Fruit fly (Drosophila melanogaster): ENCODE results near the gene CG3631.

The CG3631 gene

DNA sequence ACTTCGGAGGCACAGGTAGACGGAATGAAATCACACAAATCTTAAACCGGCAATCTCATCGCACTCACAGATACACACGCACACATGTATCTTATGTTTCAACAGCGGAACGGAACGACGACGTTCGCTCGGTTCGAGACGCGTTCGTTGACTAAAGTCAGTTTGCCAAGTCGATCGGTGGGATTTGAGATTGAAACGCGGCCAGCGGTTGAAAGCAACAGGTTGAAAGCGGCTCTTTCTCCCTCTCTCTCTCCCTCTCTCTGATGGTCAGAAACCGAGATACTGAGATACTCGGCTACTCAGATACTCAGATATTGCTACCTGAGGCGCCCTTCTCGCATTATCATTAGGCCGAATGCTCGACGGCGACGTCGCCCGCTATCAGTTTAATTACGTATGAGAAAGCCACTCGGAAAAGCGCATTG, 25.5 kb upstream of the CG3631 start (continued):
- TF ChIP-seq Opbp (GFP tag; IDR thresholded peaks at IDR 0.05; ENCODE audit: partially characterized antibody) (peak; percentile 41; the same call in 2 of the 3 replicates), H15 (GFP tag; IDR thresholded peaks at IDR 0.05) (no peak), onecut (GFP tag; IDR thresholded peaks at IDR 0.05) (peak; percentile 35), CG11723 (GFP tag; optimal IDR thresholded peaks at IDR 0.05) (peak; percentile 53), CG15269 (tag; optimal IDR thresholded peaks at IDR 0.05) (peak; percentile 3), CG1024 (GFP tag; IDR thresholded peaks at IDR 0.05) (no peak), fu2 (GFP tag; optimal IDR thresholded peaks at IDR 0.05) (no peak), zfh1 (GFP tag; IDR thresholded peaks at IDR 0.05) (no peak), BtbVII (GFP tag; optimal IDR thresholded peaks at IDR 0.05) (peak; percentile 84), CG17912 (GFP tag; optimal IDR thresholded peaks at IDR 0.05) (no peak), Mes4 (GFP tag; optimal IDR thresholded peaks at IDR 0.05) (no peak), pho (GFP tag; optimal IDR thresholded peaks at IDR 0.05) (peak; percentile 24), CG13424 (tag; optimal IDR thresholded peaks at IDR 0.05) (no peak), CG6654 (GFP tag; optimal IDR thresholded peaks at IDR 0.05) (no peak), Dll (GFP tag; IDR thresholded peaks at IDR 0.05; ENCODE audit: partially characterized antibody) (no peak; the same call in 3 of the 4 replicates), CG12659 (GFP tag; optimal IDR thresholded peaks at IDR 0.05) (peak; percentile 44), mld (GFP tag; IDR thresholded peaks at IDR 0.05; ENCODE audit: partially characterized antibody) (no peak), HLH4C (GFP tag; IDR thresholded peaks at IDR 0.05; ENCODE audit: partially characterized antibody) (0 out of 3 replicates have a peak, but pooled peaks have one; percentile 10), CG14014 (GFP tag; IDR thresholded peaks at IDR 0.05) (peak; percentile 33; the same call in 1 of the 2 replicates), CG1529 (GFP tag; optimal IDR thresholded peaks at IDR 0.05) (peak; percentile 10), Atf6 (GFP tag; IDR thresholded peaks at IDR 0.05) (peak; percentile 50; the same call in 1 of the 2 replicates), Scr (GFP tag; IDR thresholded peaks at IDR 0.05; ENCODE audit: partially characterized antibody) (no peak), Rfx (GFP tag; IDR thresholded peaks at IDR 0.05) (peak; percentile 70), zen (tag; optimal IDR thresholded peaks at IDR 0.05) (peak; percentile 94), CG8478 (optimal IDR thresholded peaks at IDR 0.05) (no peak), vfl (GFP tag; optimal IDR thresholded peaks at IDR 0.05) (peak; percentile 66), Aef1 (GFP tag; IDR thresholded peaks at IDR 0.05) (no peak), CG2712 (tag; optimal IDR thresholded peaks at IDR 0.05) (no peak), cwo (GFP tag; optimal IDR thresholded peaks at IDR 0.05) (peak; percentile 36), CG11456 (GFP tag; IDR thresholded peaks at IDR 0.05) (0 out of 3 replicates have a peak, but pooled peaks have one; percentile 41), gfzf (GFP tag; optimal IDR thresholded peaks at IDR 0.05) (no peak), CG10462 (GFP tag; optimal IDR thresholded peaks at IDR 0.05) (no peak), Deaf1 (tag; optimal IDR thresholded peaks at IDR 0.05) (peak; percentile 87), Dp (GFP tag; optimal IDR thresholded peaks at IDR 0.05) (no peak), CG2120 (GFP tag; optimal IDR thresholded peaks at IDR 0.05) (peak; percentile 49), CG7357 (GFP tag; IDR thresholded peaks at IDR 0.05) (no peak), otp (GFP tag; IDR thresholded peaks at IDR 0.05) (peak; percentile 20; the same call in 1 of the 3 replicates), CG12236 (GFP tag; optimal IDR thresholded peaks at IDR 0.05) (no peak), CG3995 (GFP tag; optimal IDR thresholded peaks at IDR 0.05) (peak; percentile 31), CG4360 (GFP tag; IDR thresholded peaks at IDR 0.05) (no peak; the same call in 1 of the 2 replicates), Nf-YB (GFP tag; optimal IDR thresholded peaks at IDR 0.05) (peak; percentile 34), stwl (tag; optimal IDR thresholded peaks at IDR 0.05) (peak; percentile 16), dati (GFP tag; IDR thresholded peaks at IDR 0.05) (no peak), Med (GFP tag) (peak; percentile 91), sd (tag; optimal IDR thresholded peaks at IDR 0.05) (peak; percentile 26), pfk (GFP tag; optimal IDR thresholded peaks at IDR 0.05) (peak; percentile 85), CG4328 (GFP tag; optimal IDR thresholded peaks at IDR 0.05) (peak; percentile 39), toy (GFP tag; IDR thresholded peaks at IDR 0.05) (no peak), dpn (GFP tag; optimal IDR thresholded peaks at IDR 0.05) (peak; percentile 19 to 36), grau (tag; optimal IDR thresholded peaks at IDR 0.05) (peak; percentile 26), Ravus (GFP tag; IDR thresholded peaks at IDR 0.05) (no peak)
